Worm (Caenorhabditis elegans) whole organism, L2 larva: ENCODE measurements around the gene gbb-2.

Experiments used
- ceh-82 ChIP-seq: fragments of 150-350 bp; optimal IDR thresholded peaks from 2 replicates; lab custom pipeline; 2014; ENCODE audit warnings: missing biosample characterization, missing genetic modification characterization
- lin-39 ChIP-seq: fragments of 150-350 bp; optimal IDR thresholded peaks from 2 replicates; lab custom pipeline; 2014; ENCODE audit warnings: missing biosample characterization, missing genetic modification reagents, missing genetic modification characterization
- nhr-12 ChIP-seq: fragments of 150-350 bp; optimal IDR thresholded peaks from 2 replicates; lab custom pipeline; 2014; ENCODE audit warnings: missing biosample characterization, missing genetic modification characterization
- nhr-237 ChIP-seq: fragments of 150-350 bp; optimal IDR thresholded peaks from 2 replicates; lab custom pipeline; 2014; ENCODE audit warnings: missing biosample characterization, missing genetic modification characterization
- nhr-6 ChIP-seq: fragments of 150-350 bp; optimal IDR thresholded peaks from 2 replicates; lab custom pipeline; 2014; ENCODE audit warnings: missing biosample characterization, missing genetic modification characterization
- ztf-11 ChIP-seq: sonication (generic microtip); optimal IDR thresholded peaks from 2 replicates; lab custom pipeline; 2017; ENCODE audit warnings: missing biosample characterization, missing genetic modification characterization

DNA sequence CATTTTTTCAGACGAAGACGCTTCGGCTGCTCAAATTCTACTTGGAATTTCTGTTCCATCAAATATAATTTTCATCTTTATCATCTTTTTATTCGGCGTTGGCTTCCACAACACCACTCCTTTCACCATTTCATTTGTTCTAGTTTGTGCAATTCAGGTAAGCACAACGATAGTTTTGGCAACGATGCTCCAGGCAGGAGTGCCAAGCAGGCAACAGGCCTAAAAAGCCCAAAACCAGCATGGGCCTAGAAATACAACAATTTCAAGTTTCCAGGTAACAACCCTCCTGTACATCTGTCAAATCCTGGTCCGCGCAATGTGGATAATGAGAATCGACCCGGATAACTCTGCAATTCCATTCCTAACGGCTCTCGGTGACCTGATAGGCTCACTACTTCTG lies 34.6 kb upstream of the gbb-2 start:
- no peak for TF ChIP-seq nhr-12
- TF ChIP-seq nhr-6 (tag; lab: Kevin White, UChicago): no peak
- no peak for TF ChIP-seq ztf-11 (tag; lab: Kevin White, UChicago)
- TF ChIP-seq ceh-82 (tag; lab: Kevin White, UChicago): no peak
- TF ChIP-seq lin-39: no peak
- TF ChIP-seq nhr-237 (tag; lab: Kevin White, UChicago): no peak
